Fruit fly (Drosophila melanogaster) whole organism, embryonic: Measurements from ENCODE around the gene rut.

Experiments used
- BEAF-32 ChIP-seq: fragments of 200-800 bp; sonication (Bioruptor generic); optimal IDR thresholded peaks from 3 replicates; lab custom pipeline; 2017; ENCODE audit warnings: missing biosample characterization, missing genetic modification characterization, mild to moderate bottlenecking, moderate library complexity, missing genetic modification reagents
- Bgb ChIP-seq: fragments of 200-800 bp; sonication (Bioruptor generic); IDR thresholded peaks from 2 replicates; pipeline ENCODE4 v1.3.6; 2022; ENCODE audit warnings: missing biosample characterization, missing genetic modification characterization; ENCODE audit not compliant: partially characterized antibody
- CG12219 ChIP-seq: fragments of 200-800 bp; sonication (Bioruptor generic); optimal IDR thresholded peaks from 3 replicates; lab custom pipeline; 2018; ENCODE audit warnings: missing biosample characterization, mild to moderate bottlenecking, missing genetic modification characterization
- CG12299 ChIP-seq: fragments of 200-800 bp; sonication (Bioruptor generic); optimal IDR thresholded peaks from 2 replicates; lab custom pipeline; 2018; ENCODE audit warnings: missing biosample characterization, mild to moderate bottlenecking, missing genetic modification characterization
- CG13287 ChIP-seq: fragments of 200-800 bp; sonication (Bioruptor generic); IDR thresholded peaks from 2 replicates; pipeline ENCODE4 v1.3.6; 2022; ENCODE audit warnings: missing biosample characterization, missing genetic modification characterization; ENCODE audit not compliant: partially characterized antibody
- CG14014 ChIP-seq: fragments of 200-800 bp; sonication (Bioruptor generic); IDR thresholded peaks from 2 replicates; pipeline ENCODE4 v1.3.6; 2022; ENCODE audit warnings: missing biosample characterization, missing genetic modification characterization
- CG14860 ChIP-seq: fragments of 200-800 bp; sonication (Bioruptor generic); IDR thresholded peaks from 3 replicates; pipeline ENCODE4 v1.3.6; 2022; ENCODE audit warnings: missing biosample characterization, missing genetic modification characterization; ENCODE audit not compliant: partially characterized antibody
- CG16813 ChIP-seq: fragments of 200-800 bp; sonication (Bioruptor generic); IDR thresholded peaks from 3 replicates; pipeline ENCODE4 v1.3.6; 2022; ENCODE audit warnings: missing biosample characterization, missing genetic modification characterization; ENCODE audit not compliant: partially characterized antibody
- CG2116 ChIP-seq: fragments of 200-800 bp; sonication (Bioruptor generic); optimal IDR thresholded peaks from 3 replicates; lab custom pipeline; 2018; ENCODE audit warnings: missing biosample characterization, mild to moderate bottlenecking, missing genetic modification characterization
- CG30020 ChIP-seq: fragments of 200-800 bp; optimal IDR thresholded peaks from 2 replicates; lab custom pipeline; 2019; ENCODE audit warnings: missing biosample characterization, mild to moderate bottlenecking, missing genetic modification characterization, moderate library complexity
- CG34224 ChIP-seq: fragments of 200-800 bp; sonication (Bioruptor generic); IDR thresholded peaks from 3 replicates; pipeline ENCODE4 v1.3.6; 2022; ENCODE audit warnings: missing biosample characterization, missing genetic modification characterization; ENCODE audit not compliant: partially characterized antibody
- CG6689 ChIP-seq: fragments of 200-800 bp; sonication (Bioruptor generic); IDR thresholded peaks from 2 replicates; pipeline ENCODE4 v1.3.6; 2022; ENCODE audit warnings: missing biosample characterization, missing genetic modification characterization
- CG6791 ChIP-seq: fragments of 200-800 bp; sonication (Bioruptor generic); IDR thresholded peaks from 3 replicates; pipeline ENCODE4 v1.3.6; 2022; ENCODE audit warnings: missing biosample characterization, missing genetic modification characterization; ENCODE audit not compliant: partially characterized antibody
- CG6813 ChIP-seq: fragments of 200-800 bp; sonication (Bioruptor generic); optimal IDR thresholded peaks from 2 replicates; lab custom pipeline; 2017; ENCODE audit warnings: missing biosample characterization, missing genetic modification characterization, mild to moderate bottlenecking, moderate library complexity, missing genetic modification reagents
- CG7556 ChIP-seq: fragments of 200-800 bp; sonication (Bioruptor generic); optimal IDR thresholded peaks from 2 replicates; lab custom pipeline; 2017; ENCODE audit warnings: missing biosample characterization, mild to moderate bottlenecking, missing genetic modification characterization
- CG7963 ChIP-seq: fragments of 200-800 bp; sonication (Bioruptor generic); IDR thresholded peaks from 3 replicates; pipeline ENCODE4 v1.3.6; 2022; ENCODE audit warnings: missing biosample characterization, missing genetic modification characterization; ENCODE audit not compliant: partially characterized antibody
- CTCF ChIP-seq: fragments of 200-800 bp; sonication (Bioruptor generic); optimal IDR thresholded peaks from 2 replicates; lab custom pipeline; 2017; ENCODE audit warnings: missing biosample characterization, mild to moderate bottlenecking, missing genetic modification characterization, moderate library complexity
- Dll ChIP-seq: fragments of 200-800 bp; sonication (Bioruptor generic); IDR thresholded peaks from 4 replicates; pipeline ENCODE4 v1.3.6; 2022; ENCODE audit warnings: missing biosample characterization, missing genetic modification characterization; ENCODE audit not compliant: partially characterized antibody
- Doc3 ChIP-seq: fragments of 200-800 bp; sonication (Bioruptor generic); IDR thresholded peaks from 3 replicates; pipeline ENCODE4 v1.3.6; 2022; ENCODE audit warnings: missing biosample characterization, missing genetic modification characterization; ENCODE audit not compliant: partially characterized antibody
- Dref ChIP-seq: fragments of 200-800 bp; sonication (Bioruptor generic); IDR thresholded peaks from 2 replicates; pipeline ENCODE4 v1.3.6; 2022; ENCODE audit warnings: missing biosample characterization, missing genetic modification characterization
- E2f2 ChIP-seq: fragments of 200-800 bp; sonication (Bioruptor generic); IDR thresholded peaks from 2 replicates; pipeline ENCODE4 v1.3.6; 2022; ENCODE audit warnings: missing biosample characterization, missing genetic modification characterization
- HLH4C ChIP-seq: fragments of 200-800 bp; sonication (Bioruptor generic); IDR thresholded peaks from 3 replicates; pipeline ENCODE4 v1.3.6; 2022; ENCODE audit warnings: missing biosample characterization, missing genetic modification characterization; ENCODE audit not compliant: partially characterized antibody
- Lpt ChIP-seq: fragments of >200 bp; optimal IDR thresholded peaks from 2 replicates; lab custom pipeline; 2018; ENCODE audit warnings: missing biosample characterization, missing genetic modification characterization
- MESR4 ChIP-seq: fragments of 200-800 bp; sonication (Bioruptor generic); optimal IDR thresholded peaks from 2 replicates; lab custom pipeline; 2018; ENCODE audit warnings: missing biosample characterization, mild to moderate bottlenecking, missing genetic modification characterization, moderate library complexity
- Myb ChIP-seq: fragments of 200-800 bp; sonication (Bioruptor generic); optimal IDR thresholded peaks from 2 replicates; lab custom pipeline; 2016; ENCODE audit warnings: missing biosample characterization, missing genetic modification characterization
- Opbp ChIP-seq: fragments of 200-800 bp; sonication (Bioruptor generic); IDR thresholded peaks from 3 replicates; pipeline ENCODE4 v1.3.6; 2022; ENCODE audit warnings: missing biosample characterization, missing genetic modification characterization; ENCODE audit not compliant: partially characterized antibody
- Pdp1 ChIP-seq, 2 experiments: fragments of 200-800 bp; sonication (Bioruptor generic); optimal IDR thresholded peaks; 3 replicates each; lab custom pipeline; 2016; ENCODE audit warnings: missing biosample characterization in 2 of 2, missing genetic modification characterization in 2 of 2, mild to moderate bottlenecking in 1 of 2, moderate library complexity in 1 of 2
- Ptx1 ChIP-seq: fragments of 200-800 bp; sonication (Bioruptor generic); IDR thresholded peaks from 2 replicates; pipeline ENCODE4 v1.3.6; 2022; ENCODE audit warnings: missing biosample characterization, missing genetic modification characterization
- Scr ChIP-seq: fragments of 200-800 bp; sonication (Bioruptor generic); IDR thresholded peaks from 2 replicates; pipeline ENCODE4 v1.3.6; 2022; ENCODE audit warnings: missing biosample characterization, missing genetic modification characterization; ENCODE audit not compliant: partially characterized antibody
- amos ChIP-seq: fragments of 200-800 bp; sonication (Bioruptor generic); IDR thresholded peaks from 2 replicates; pipeline ENCODE4 v1.3.6; 2022; ENCODE audit warnings: missing biosample characterization, missing genetic modification characterization; ENCODE audit not compliant: partially characterized antibody
- bbx ChIP-seq: fragments of 200-800 bp; sonication (Bioruptor generic); IDR thresholded peaks from 2 replicates; pipeline ENCODE4 v1.3.6; 2022; ENCODE audit warnings: missing biosample characterization, missing genetic modification characterization; ENCODE audit not compliant: partially characterized antibody
- bcd ChIP-seq: fragments of 200-800 bp; sonication (Bioruptor generic); optimal IDR thresholded peaks from 2 replicates; lab custom pipeline; 2017; ENCODE audit warnings: missing biosample characterization, mild to moderate bottlenecking, missing genetic modification characterization
- chn ChIP-seq: fragments of 200-800 bp; sonication (Bioruptor generic); optimal IDR thresholded peaks from 2 replicates; lab custom pipeline; 2016; ENCODE audit warnings: missing biosample characterization, missing genetic modification characterization
- dati ChIP-seq: fragments of 200-800 bp; sonication (Bioruptor generic); IDR thresholded peaks from 2 replicates; pipeline ENCODE4 v1.3.6; 2022; ENCODE audit warnings: missing biosample characterization, missing genetic modification characterization
- hbn ChIP-seq: fragments of 200-800 bp; sonication (Bioruptor generic); IDR thresholded peaks from 2 replicates; pipeline ENCODE4 v1.3.6; 2022; ENCODE audit warnings: missing biosample characterization, missing genetic modification characterization; ENCODE audit not compliant: partially characterized antibody
- insv ChIP-seq, 2 experiments: fragments of 200-800 bp; sonication (Bioruptor generic); optimal IDR thresholded peaks; 3 replicates each; lab custom pipeline; 2016 to 2018; ENCODE audit warnings: missing biosample characterization in 2 of 2, missing genetic modification characterization in 2 of 2
- inv ChIP-seq: fragments of 200-800 bp; sonication (Bioruptor generic); IDR thresholded peaks from 2 replicates; pipeline ENCODE4 v1.3.6; 2022; ENCODE audit warnings: missing biosample characterization, missing genetic modification characterization; ENCODE audit not compliant: partially characterized antibody
- knrl ChIP-seq: fragments of 200-800 bp; sonication (Bioruptor generic); IDR thresholded peaks from 3 replicates; pipeline ENCODE4 v1.3.6; 2022; ENCODE audit warnings: missing biosample characterization, missing genetic modification characterization; ENCODE audit not compliant: partially characterized antibody
- nerfin-2 ChIP-seq: fragments of 200-800 bp; sonication (Bioruptor generic); IDR thresholded peaks from 2 replicates; pipeline ENCODE4 v1.3.6; 2022; ENCODE audit warnings: missing biosample characterization, missing genetic modification characterization; ENCODE audit not compliant: partially characterized antibody
- peb ChIP-seq: fragments of 200-800 bp; sonication (Bioruptor generic); IDR thresholded peaks from 2 replicates; pipeline ENCODE4 v1.3.6; 2022; ENCODE audit warnings: missing biosample characterization, missing genetic modification characterization
- pzg ChIP-seq: fragments of 200-800 bp; sonication (Bioruptor generic); optimal IDR thresholded peaks from 3 replicates; lab custom pipeline; 2018; ENCODE audit warnings: missing biosample characterization, mild to moderate bottlenecking, missing genetic modification characterization, moderate library complexity
- sna ChIP-seq: fragments of 200-800 bp; sonication (Bioruptor generic); IDR thresholded peaks from 2 replicates; pipeline ENCODE4 v1.3.6; 2022; ENCODE audit warnings: missing biosample characterization, missing genetic modification characterization; ENCODE audit not compliant: partially characterized antibody
- stwl ChIP-seq: fragments of 200-800 bp; sonication (Bioruptor generic); optimal IDR thresholded peaks from 3 replicates; lab custom pipeline; 2018; ENCODE audit warnings: missing biosample characterization, mild to moderate bottlenecking, missing genetic modification characterization, moderate library complexity
- tap ChIP-seq: fragments of 200-800 bp; optimal IDR thresholded peaks from 3 replicates; lab custom pipeline; 2019; ENCODE audit warnings: missing biosample characterization, mild to moderate bottlenecking, missing genetic modification characterization, moderate library complexity
- unc-4 ChIP-seq: fragments of 200-800 bp; sonication (Bioruptor generic); IDR thresholded peaks from 2 replicates; pipeline ENCODE4 v1.3.6; 2022; ENCODE audit warnings: missing biosample characterization, missing genetic modification characterization; ENCODE audit not compliant: partially characterized antibody
- vnd ChIP-seq: fragments of 200-800 bp; sonication (Bioruptor generic); IDR thresholded peaks from 3 replicates; pipeline ENCODE4 v1.3.6; 2022; ENCODE audit warnings: missing biosample characterization, missing genetic modification characterization; ENCODE audit not compliant: partially characterized antibody
- zen2 ChIP-seq: fragments of 200-800 bp; sonication (Bioruptor generic); IDR thresholded peaks from 3 replicates; pipeline ENCODE4 v1.3.6; 2022; ENCODE audit warnings: missing biosample characterization, missing genetic modification characterization; ENCODE audit not compliant: partially characterized antibody

rut gene

DNA sequence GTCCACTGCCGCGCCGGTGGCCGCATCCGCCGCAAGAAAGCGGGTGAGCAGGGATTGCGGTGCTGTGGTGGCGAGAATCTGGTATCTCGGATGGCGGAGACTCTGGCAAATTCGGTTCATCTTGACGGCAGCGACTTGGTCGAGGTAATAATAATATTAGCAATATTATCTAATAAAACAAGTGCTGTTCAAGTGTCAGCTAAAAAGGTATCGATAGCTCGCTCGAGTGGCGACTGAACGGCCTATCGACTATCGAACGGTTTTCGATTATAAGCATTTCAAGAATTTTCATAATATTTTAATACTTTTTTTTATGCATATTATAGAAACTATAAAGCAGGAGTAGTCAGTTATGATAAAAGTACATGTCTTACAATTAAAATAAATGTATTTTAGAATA, 12.1 kb upstream of the rut start, which contains the start of gene Grx5:
Gene Grx5, minus strand, starts transcription at position 216 of the 400 bp plus-strand sequence.
- TF ChIP-seq CG13287 (GFP tag; lab: Robert Waterston, UW) (peak; percentile 76), stwl (tag; lab: Kevin White, UChicago) (peak; percentile 2), inv (no peak), sna (GFP tag; lab: Robert Waterston, UW) (0 out of 2 replicates have a peak, but pooled peaks have one; percentile 57), BEAF-32 (GFP tag; lab: Kevin White, UChicago) (peak; percentile 62), Ptx1 (no peak), CG7963 (GFP tag; lab: Robert Waterston, UW) (peak; percentile 48; the same call in 1 of the 3 replicates), bcd (no peak), zen2 (GFP tag; lab: Robert Waterston, UW) (peak; percentile 47; the same call in 1 of the 3 replicates), hbn (peak; percentile 61), peb (no peak), CG7556 (GFP tag; lab: Kevin White, UChicago) (no peak), CG12299 (tag; lab: Kevin White, UChicago) (no peak), bbx (GFP tag; lab: Robert Waterston, UW) (0 out of 2 replicates have a peak, but pooled peaks have one; percentile 56), knrl (GFP tag; lab: Robert Waterston, UW) (peak; percentile 47; the same call in 2 of the 3 replicates), HLH4C (peak; percentile 61; the same call in 1 of the 3 replicates), Lpt (no peak), Bgb (peak; percentile 45), pzg (GFP tag; lab: Kevin White, UChicago) (peak; percentile 19), Pdp1 (GFP tag; optimal IDR thresholded peaks at IDR 0.05; lab: Kevin White, UChicago) (peak in 1 of 2 experiments; percentile 61), CG16813 (GFP tag; lab: Robert Waterston, UW) (peak; percentile 60), E2f2 (GFP tag; lab: Robert Waterston, UW) (0 out of 2 replicates have a peak, but pooled peaks have one; percentile 11), insv (GFP tag; optimal IDR thresholded peaks at IDR 0.05; lab: Kevin White, UChicago) (no peak), CG34224 (GFP tag; lab: Robert Waterston, UW) (peak; percentile 73), unc-4 (peak; percentile 69), CG6791 (GFP tag; lab: Robert Waterston, UW) (peak; percentile 60; the same call in 2 of the 3 replicates), CG12219 (GFP tag; lab: Kevin White, UChicago) (no peak), Opbp (peak; percentile 61; the same call in 2 of the 3 replicates), MESR4 (peak; percentile 73), Scr (GFP tag; lab: Robert Waterston, UW) (peak; percentile 69), amos (GFP tag; lab: Robert Waterston, UW) (peak; percentile 61; the same call in 1 of the 2 replicates), tap (tag; lab: Kevin White, UChicago) (no peak), Dref (peak; percentile 70), dati (GFP tag; lab: Robert Waterston, UW) (no peak), Dll (GFP tag; lab: Robert Waterston, UW) (peak; percentile 75), CG2116 (peak; percentile 4), CG6813 (no peak), CTCF (GFP tag; lab: Kevin White, UChicago) (no peak), Myb (GFP tag; lab: Kevin White, UChicago) (no peak), CG14860 (GFP tag; lab: Robert Waterston, UW) (peak; percentile 46; the same call in 1 of the 3 replicates), nerfin-2 (GFP tag; lab: Robert Waterston, UW) (peak; percentile 55; the same call in 1 of the 2 replicates), CG30020 (tag; lab: Kevin White, UChicago) (no peak), CG14014 (GFP tag; lab: Robert Waterston, UW) (no peak), chn (GFP tag; lab: Kevin White, UChicago) (no peak), vnd (GFP tag; lab: Robert Waterston, UW) (peak; percentile 57; the same call in 1 of the 3 replicates), CG6689 (no peak), Doc3 (peak; percentile 66; the same call in 2 of the 3 replicates)
